Worm (Caenorhabditis elegans) whole organism, L4/young adult: ENCODE results near the gene pst-1.

Experiments used
- W03F9.2 ChIP-seq: fragments of 150-350 bp; optimal IDR thresholded peaks from 2 replicates; lab custom pipeline; 2014; ENCODE audit warnings: missing biosample characterization, missing genetic modification characterization
- dao-5 ChIP-seq: sonication (generic microtip); optimal IDR thresholded peaks from 2 replicates; lab custom pipeline; 2016; ENCODE audit warnings: missing genotype, missing genetic modification characterization, moderate library complexity, missing compliant biosample characterization
- him-1 ChIP-seq: sonication (generic microtip); optimal IDR thresholded peaks from 2 replicates; lab custom pipeline; 2016; ENCODE audit warnings: missing genotype, missing genetic modification reagents, missing genetic modification characterization, missing compliant biosample characterization

pst-1 gene

ce11 chrV:5982722-5983121 lies 39.5 kb downstream of the pst-1 start:
- TF ChIP-seq W03F9.2, result no peak

- TF ChIP-seq W03F9.2 (no peak), him-1 (tag; lab: Kevin White, UChicago) (no peak), dao-5 (tag; lab: Kevin White, UChicago) (no peak)
Observed at ce11 chrV:5983380-5983779, 40.1 kb downstream of the pst-1 start, which contains the start of gene dhs-16. Gene dhs-16 (plus strand): TSS chrV:5983745.

- no peak for TF ChIP-seq W03F9.2
- TF ChIP-seq dao-5 (tag; lab: Kevin White, UChicago), result no peak
- no peak for TF ChIP-seq him-1 (tag; lab: Kevin White, UChicago)
Observed at ce11 chrV:5984244-5984643, 41.0 kb downstream of the pst-1 start.

- TF ChIP-seq W03F9.2 (no peak), him-1 (tag; lab: Kevin White, UChicago) (no peak), dao-5 (tag; lab: Kevin White, UChicago) (no peak)
Observed at ce11 chrV:5986755-5987154, 43.5 kb downstream of the pst-1 start, which contains the start of gene C10F3.7. Gene C10F3.7 (minus strand): TSS chrV:5986855.

ce11 chrV:5990383-5990782 lies 47.1 kb downstream of the pst-1 start, which contains the start of gene fut-8:
Gene fut-8 (minus strand): TSS chrV:5990483.
- TF ChIP-seq him-1 (tag; lab: Kevin White, UChicago) (no peak), dao-5 (tag; lab: Kevin White, UChicago) (no peak), W03F9.2 (no peak)

ce11 chrV:5991490-5992069 lies 48.3 kb downstream of the pst-1 start:
- TF ChIP-seq W03F9.2 (no peak), him-1 (tag; lab: Kevin White, UChicago) (peak; percentile 48)

ce11 chrV:5995598-5995997 lies 52.3 kb downstream of the pst-1 start:
- TF ChIP-seq him-1 (tag; lab: Kevin White, UChicago) (no peak), W03F9.2 (no peak), dao-5 (tag; lab: Kevin White, UChicago) (no peak)

ce11 chrV:5996114-5996513 lies 52.8 kb downstream of the pst-1 start, which contains the start of gene cpg-4:
Gene cpg-4 (plus strand): TSS chrV:5996416.
- TF ChIP-seq him-1 (tag; lab: Kevin White, UChicago) (no peak), W03F9.2 (no peak), dao-5 (tag; lab: Kevin White, UChicago) (no peak)

ce11 chrV:6000368-6000802 lies 57.1 kb downstream of the pst-1 start:
- TF ChIP-seq him-1 (tag; lab: Kevin White, UChicago), result peak; percentile 51
- no peak for TF ChIP-seq dao-5 (tag; lab: Kevin White, UChicago)
- peak; percentile 72 for TF ChIP-seq W03F9.2
